Fruit fly (Drosophila melanogaster): ENCODE measurements around the gene cnc.

The cnc gene

dm6 chr3R:23226521-23227039 lies at the start of gene cnc:
TSS of gene cnc (minus strand) at chr3R:23226711.
- TF ChIP-seq D1 (tag; optimal IDR thresholded peaks at IDR 0.05) (no peak), Ets98B (GFP tag; IDR thresholded peaks at IDR 0.05) (peak; percentile 67; the same call in 1 of the 2 replicates), CG12605 (GFP tag; IDR thresholded peaks at IDR 0.05) (no peak; the same call in 1 of the 2 replicates), CG34367 (tag; optimal IDR thresholded peaks at IDR 0.05) (no peak), Pif1B (GFP tag; optimal IDR thresholded peaks at IDR 0.05) (peak; percentile 30), EcR (GFP tag; optimal IDR thresholded peaks at IDR 0.05) (peak; percentile 84), CG8159 (tag; optimal IDR thresholded peaks at IDR 0.05) (no peak), CG13204 (GFP tag; optimal IDR thresholded peaks at IDR 0.05) (peak; percentile 87), gl (tag; optimal IDR thresholded peaks at IDR 0.05) (no peak), rn (GFP tag; IDR thresholded peaks at IDR 0.05) (no peak), CG4496 (GFP tag; IDR thresholded peaks at IDR 0.05) (peak; percentile 69), Snoo (tag; optimal IDR thresholded peaks at IDR 0.05) (no peak), CG32121 (GFP tag; IDR thresholded peaks at IDR 0.05) (0 out of 2 replicates have a peak, but pooled peaks have one; percentile 37), CG8301 (tag; optimal IDR thresholded peaks at IDR 0.05) (no peak), CG15710 (tag; optimal IDR thresholded peaks at IDR 0.05) (no peak), Pif1A (GFP tag; optimal IDR thresholded peaks at IDR 0.05) (peak; percentile 8), CG17806 (tag; optimal IDR thresholded peaks at IDR 0.05) (no peak), CG9948 (tag; optimal IDR thresholded peaks at IDR 0.05) (no peak), CG14655 (GFP tag; optimal IDR thresholded peaks at IDR 0.05) (no peak), CG10348 (GFP tag; IDR thresholded peaks at IDR 0.05) (no peak), fd96Ca (GFP tag; IDR thresholded peaks at IDR 0.05) (no peak; the same call in 2 of the 3 replicates)

- TF ChIP-seq EcR (GFP tag; optimal IDR thresholded peaks at IDR 0.05): no peak
- TF ChIP-seq CG12605 (GFP tag; IDR thresholded peaks at IDR 0.05): no peak
- TF ChIP-seq fd96Ca (GFP tag; IDR thresholded peaks at IDR 0.05): no peak
- no peak for TF ChIP-seq Snoo (tag; optimal IDR thresholded peaks at IDR 0.05)
- TF ChIP-seq D1 (tag; optimal IDR thresholded peaks at IDR 0.05): no peak
- no peak for TF ChIP-seq CG14655 (GFP tag; optimal IDR thresholded peaks at IDR 0.05)
- no peak for TF ChIP-seq CG15710 (tag; optimal IDR thresholded peaks at IDR 0.05)
- no peak for TF ChIP-seq Ets98B (GFP tag; IDR thresholded peaks at IDR 0.05)
- TF ChIP-seq CG34367 (tag; optimal IDR thresholded peaks at IDR 0.05): no peak
- no peak for TF ChIP-seq CG8159 (tag; optimal IDR thresholded peaks at IDR 0.05)
- no peak for TF ChIP-seq Pif1B (GFP tag; optimal IDR thresholded peaks at IDR 0.05)
These were observed 34.1 kb upstream of the cnc start for dm6 chr3R:23260569-23260968.

- TF ChIP-seq CG4496 (GFP tag; IDR thresholded peaks at IDR 0.05) (no peak), EcR (GFP tag; optimal IDR thresholded peaks at IDR 0.05) (no peak), CG9948 (tag; optimal IDR thresholded peaks at IDR 0.05) (no peak), CG14655 (GFP tag; optimal IDR thresholded peaks at IDR 0.05) (no peak), CG13204 (GFP tag; optimal IDR thresholded peaks at IDR 0.05) (no peak), CG12605 (GFP tag; IDR thresholded peaks at IDR 0.05) (no peak), D1 (tag; optimal IDR thresholded peaks at IDR 0.05) (no peak), Ets98B (GFP tag; IDR thresholded peaks at IDR 0.05) (no peak)
These were observed 32.0 kb upstream of the cnc start for dm6 chr3R:23258524-23258923.

dm6 chr3R:23257986-23258427 lies 31.5 kb upstream of the cnc start, which contains the start of the genes wda and Pex11c:
TSS of gene wda (minus strand) at chr3R:23258087.
TSS of gene Pex11c (plus strand) at chr3R:23258365.
- TF ChIP-seq EcR (GFP tag; optimal IDR thresholded peaks at IDR 0.05) (no peak), CG12605 (GFP tag; IDR thresholded peaks at IDR 0.05) (no peak), Ets98B (GFP tag; IDR thresholded peaks at IDR 0.05) (peak; percentile 78), CG8301 (tag; optimal IDR thresholded peaks at IDR 0.05) (peak; percentile 32), Pif1A (GFP tag; optimal IDR thresholded peaks at IDR 0.05) (no peak), CG9948 (tag; optimal IDR thresholded peaks at IDR 0.05) (peak; percentile 59), Snoo (tag; optimal IDR thresholded peaks at IDR 0.05) (peak; percentile 77), CG8159 (tag; optimal IDR thresholded peaks at IDR 0.05) (peak; percentile 77), CG34367 (tag; optimal IDR thresholded peaks at IDR 0.05) (peak; percentile 69), CG32121 (GFP tag; IDR thresholded peaks at IDR 0.05) (peak; percentile 79), fd96Ca (GFP tag; IDR thresholded peaks at IDR 0.05) (no peak), CG10348 (GFP tag; IDR thresholded peaks at IDR 0.05) (no peak), CG13204 (GFP tag; optimal IDR thresholded peaks at IDR 0.05) (no peak), CG14655 (GFP tag; optimal IDR thresholded peaks at IDR 0.05) (peak; percentile 79), Pif1B (GFP tag; optimal IDR thresholded peaks at IDR 0.05) (peak; percentile 59), CG15710 (tag; optimal IDR thresholded peaks at IDR 0.05) (peak; percentile 86), D1 (tag; optimal IDR thresholded peaks at IDR 0.05) (peak; percentile 41), CG17806 (tag; optimal IDR thresholded peaks at IDR 0.05) (peak; percentile 63), rn (GFP tag; IDR thresholded peaks at IDR 0.05) (peak; percentile 50; the same call in 1 of the 2 replicates), CG4496 (GFP tag; IDR thresholded peaks at IDR 0.05) (peak; percentile 55; the same call in 1 of the 3 replicates), gl (tag; optimal IDR thresholded peaks at IDR 0.05) (no peak)

- peak; percentile 70 for TF ChIP-seq Ets98B (GFP tag; IDR thresholded peaks at IDR 0.05)
- TF ChIP-seq Pif1A (GFP tag; optimal IDR thresholded peaks at IDR 0.05): no peak
- peak; percentile 48 for TF ChIP-seq CG17806 (tag; optimal IDR thresholded peaks at IDR 0.05)
- TF ChIP-seq gl (tag; optimal IDR thresholded peaks at IDR 0.05): peak; percentile 33
- TF ChIP-seq CG8159 (tag; optimal IDR thresholded peaks at IDR 0.05): peak; percentile 58
- TF ChIP-seq CG15710 (tag; optimal IDR thresholded peaks at IDR 0.05): peak; percentile 60
- TF ChIP-seq CG12605 (GFP tag; IDR thresholded peaks at IDR 0.05): no peak
- peak; percentile 65 for TF ChIP-seq Pif1B (GFP tag; optimal IDR thresholded peaks at IDR 0.05)
- peak; percentile 79 for TF ChIP-seq fd96Ca (GFP tag; IDR thresholded peaks at IDR 0.05)
- 0 out of 2 replicates have a peak, but pooled peaks have one; percentile 12 for TF ChIP-seq CG32121 (GFP tag; IDR thresholded peaks at IDR 0.05)
- peak; percentile 48 for TF ChIP-seq CG8301 (tag; optimal IDR thresholded peaks at IDR 0.05)
- TF ChIP-seq CG34367 (tag; optimal IDR thresholded peaks at IDR 0.05): peak; percentile 41
- TF ChIP-seq CG14655 (GFP tag; optimal IDR thresholded peaks at IDR 0.05): no peak
- TF ChIP-seq CG10348 (GFP tag; IDR thresholded peaks at IDR 0.05): no peak
- peak; percentile 81 for TF ChIP-seq CG4496 (GFP tag; IDR thresholded peaks at IDR 0.05)
- no peak for TF ChIP-seq D1 (tag; optimal IDR thresholded peaks at IDR 0.05)
- TF ChIP-seq CG9948 (tag; optimal IDR thresholded peaks at IDR 0.05): peak; percentile 26
- TF ChIP-seq EcR (GFP tag; optimal IDR thresholded peaks at IDR 0.05): no peak
- 0 out of 2 replicates have a peak, but pooled peaks have one; percentile 24 for TF ChIP-seq rn (GFP tag; IDR thresholded peaks at IDR 0.05)
- peak; percentile 59 for TF ChIP-seq Snoo (tag; optimal IDR thresholded peaks at IDR 0.05)
- no peak for TF ChIP-seq CG13204 (GFP tag; optimal IDR thresholded peaks at IDR 0.05)
These were observed 24.7 kb upstream of the cnc start, which contains the start of the genes Rad60 and EloA for dm6 chr3R:23251256-23251655. TSS of gene Rad60 (minus strand) at chr3R:23251477. TSS of gene EloA (plus strand) at chr3R:23251563.

All from whole organism, pupa.